Worm (Caenorhabditis elegans) whole organism, L1 larva: Measurements from ENCODE around the gene Y32B12A.5.
"Not testable (repeated sequence)": the region's sequence is repeated elsewhere in the genome, so short reads cannot be mapped to it uniquely, and the experiment has no call there.

Source experiments
- ama-1 ChIP-seq: fragments of 150-350 bp; optimal IDR thresholded peaks from 2 replicates; lab custom pipeline; 2014
- ceh-63 ChIP-seq: fragments of 200-800 bp; sonication (Bioruptor generic); optimal IDR thresholded peaks from 2 replicates; lab custom pipeline; 2018; ENCODE audit warnings: mild to moderate bottlenecking, missing genetic modification characterization, missing compliant biosample characterization
- skn-1 ChIP-seq: fragments of 150-350 bp; optimal IDR thresholded peaks from 2 replicates; lab custom pipeline; 2014; ENCODE audit warnings: missing biosample characterization, missing genetic modification characterization

ce11 chrV:16515140-16515539 is 27.8 kb upstream of the Y32B12A.5 start, which contains the start of gene F36D3.5:
- TF ChIP-seq ama-1; skn-1; ceh-63 (GFP tag; lab: Kevin White, UChicago): not testable (repeated sequence)
